Fruit fly (Drosophila melanogaster): ENCODE data around the gene CG33946.

DNA sequence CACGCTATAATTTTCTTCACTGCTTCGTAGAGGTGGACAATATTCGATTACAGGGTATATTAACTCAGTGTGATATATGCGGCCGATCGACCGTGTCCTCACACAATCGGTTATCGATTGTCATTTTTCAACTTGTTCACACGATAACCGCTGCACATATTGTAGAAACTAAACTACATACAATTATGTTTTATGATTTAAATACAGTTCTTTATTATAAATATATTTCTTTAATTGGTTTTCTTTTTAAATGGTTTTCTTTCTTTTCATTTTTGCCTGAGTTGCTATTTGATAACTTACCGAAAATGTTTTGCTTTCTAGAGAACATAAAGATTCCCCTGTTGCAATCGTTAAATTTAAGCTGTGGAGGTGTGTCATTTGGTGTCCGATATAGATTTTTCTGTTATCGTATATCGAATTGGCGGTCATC, 46.5 kb upstream of the CG33946 start, which contains the start of the genes fmt and CG7376:
- TF ChIP-seq CG10669 (GFP tag; optimal IDR thresholded peaks at IDR 0.05) (no peak), CG10631 (GFP tag; optimal IDR thresholded peaks at IDR 0.05) (no peak), Ets96B (tag; optimal IDR thresholded peaks at IDR 0.05) (no peak), svp (GFP tag) (no peak), CG16779 (tag; optimal IDR thresholded peaks at IDR 0.05) (no peak), CG8319 (GFP tag; optimal IDR thresholded peaks at IDR 0.05) (no peak), Eip75B (GFP tag; optimal IDR thresholded peaks at IDR 0.05) (no peak), vri (GFP tag; optimal IDR thresholded peaks at IDR 0.05) (no peak), acj6 (GFP tag; optimal IDR thresholded peaks at IDR 0.05) (no peak)

All from whole organism, prepupa.